Worm (Caenorhabditis elegans): ENCODE data around the gene ncx-2.

Gene ncx-2

ce11 chrV:5349471-5349870 lies 46.0 kb downstream of the ncx-2 start, which contains the start of gene T09D3.3:
Gene T09D3.3 (minus strand): TSS chrV:5349571.
- TF ChIP-seq unc-62 (GFP tag; optimal IDR thresholded peaks at IDR 0.05) = no peak

DNA sequence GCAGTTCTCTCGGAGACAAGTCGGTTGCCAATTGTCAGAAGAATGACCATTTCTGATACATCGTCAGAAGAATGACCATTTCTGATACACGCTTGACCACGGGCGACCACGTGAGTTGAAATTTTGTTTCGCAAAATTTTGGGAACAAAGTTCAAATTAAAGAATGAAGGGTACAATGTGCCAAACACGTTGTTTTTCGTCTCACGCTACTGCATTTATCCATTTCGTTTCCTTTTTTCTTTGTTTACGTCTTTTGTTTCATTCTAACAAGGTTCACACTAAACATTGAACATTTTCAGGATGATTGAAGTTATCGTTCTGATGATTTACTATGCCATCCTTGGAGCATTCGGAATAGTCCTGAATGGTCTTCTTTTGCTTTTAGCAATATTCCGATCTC lies 48.0 kb downstream of the ncx-2 start, which contains the start of gene srd-9:
Gene srd-9 (plus strand): TSS at position 301 of the 400 bp plus-strand sequence.
- no peak for TF ChIP-seq unc-62 (GFP tag; optimal IDR thresholded peaks at IDR 0.05)

DNA sequence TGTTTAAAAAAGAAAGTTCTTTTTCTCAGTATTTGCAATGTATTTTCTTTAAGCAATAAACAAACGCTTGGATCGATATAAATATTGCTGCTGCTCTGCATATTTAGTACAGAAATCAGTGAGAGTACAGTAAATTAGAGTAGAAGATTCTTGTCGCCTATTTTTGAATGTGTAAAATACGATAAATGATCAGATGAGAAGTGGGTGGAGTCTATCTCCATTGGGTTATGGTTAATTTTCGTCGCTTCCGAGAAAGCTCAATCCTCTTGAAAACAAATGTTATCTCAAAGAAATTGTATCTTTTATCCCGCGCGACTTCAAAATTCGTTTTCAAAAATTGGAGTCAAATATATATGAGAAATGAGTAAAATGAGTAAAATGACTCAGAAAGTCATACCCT lies 55.3 kb downstream of the ncx-2 start, which contains the start of gene nhr-216:
Gene nhr-216 (minus strand): TSS at position 101 of the 400 bp plus-strand sequence.
- no peak for TF ChIP-seq unc-62 (GFP tag; optimal IDR thresholded peaks at IDR 0.05)

Data from whole organism, dauer.